Worm (Caenorhabditis elegans) whole organism, L4 larva: Measurements from ENCODE around the gene xbx-9.

ENCODE experiments used
- D1046.2 ChIP-seq: fragments of 200-800 bp; sonication (Bioruptor generic); IDR thresholded peaks from 2 replicates; pipeline ENCODE4 v1.3.6; 2022; ENCODE audit warnings: missing genetic modification characterization, missing compliant biosample characterization
- F10B5.3 ChIP-seq: sonication (generic microtip); optimal IDR thresholded peaks from 2 replicates; lab custom pipeline; 2016; ENCODE audit warnings: mild to moderate bottlenecking, missing genetic modification characterization, missing compliant biosample characterization
- F26F4.8 ChIP-seq: fragments of 200-800 bp; sonication (Bioruptor generic); conservative IDR thresholded peaks from 2 replicates; pipeline ENCODE4 v1.3.6; 2022; ENCODE audit warnings: missing genetic modification characterization, missing compliant biosample characterization
- F49E8.2 ChIP-seq: sonication (generic microtip); optimal IDR thresholded peaks from 2 replicates; lab custom pipeline; 2016; ENCODE audit warnings: missing compliant biosample characterization, mild to moderate bottlenecking, missing genetic modification characterization, borderline replicate concordance
- T20F7.1 ChIP-seq: fragments of 200-800 bp; sonication (Bioruptor generic); optimal IDR thresholded peaks from 2 replicates; lab custom pipeline; 2018; ENCODE audit warnings: mild to moderate bottlenecking, missing genetic modification characterization, missing compliant biosample characterization
- T26A8.4 ChIP-seq: fragments of 200-800 bp; sonication (Bioruptor generic); IDR thresholded peaks from 2 replicates; pipeline ENCODE4 v1.3.6; 2022; ENCODE audit warnings: missing genetic modification characterization, missing compliant biosample characterization
- Y105C5A.15 ChIP-seq: fragments of 200-800 bp; sonication (Bioruptor generic); IDR thresholded peaks from 2 replicates; pipeline ENCODE4 v1.3.6; 2022; ENCODE audit warnings: missing genetic modification characterization, missing compliant biosample characterization
- Y48G9A.11 ChIP-seq: fragments of 200-800 bp; sonication (Bioruptor generic); IDR thresholded peaks from 2 replicates; pipeline ENCODE4 v1.3.6; 2022; ENCODE audit warnings: missing genetic modification reagents, missing genetic modification characterization, missing compliant biosample characterization
- Y75B8A.6 ChIP-seq: fragments of 200-800 bp; sonication (Bioruptor generic); IDR thresholded peaks from 2 replicates; pipeline ENCODE4 v1.3.6; 2022; ENCODE audit warnings: missing genetic modification reagents, missing genetic modification characterization, missing compliant biosample characterization
- ZK337.2 ChIP-seq: fragments of 200-800 bp; sonication (Bioruptor generic); IDR thresholded peaks from 2 replicates; pipeline ENCODE4 v1.3.6; 2022; ENCODE audit warnings: missing genetic modification reagents, missing genetic modification characterization, missing compliant biosample characterization
- ZK546.5 ChIP-seq, 2 experiments: sonication (generic microtip); optimal IDR thresholded peaks; 2 replicates each; lab custom pipeline; 2017; ENCODE audit warnings: missing biosample characterization in 2 of 2, missing genetic modification characterization in 2 of 2
- aly-2 ChIP-seq: sonication (generic microtip); optimal IDR thresholded peaks from 2 replicates; lab custom pipeline; 2018; ENCODE audit warnings: missing biosample characterization, missing genetic modification characterization
- ceh-20 ChIP-seq: fragments of 200-800 bp; sonication (Bioruptor generic); IDR thresholded peaks from 2 replicates; pipeline ENCODE4 v1.3.6; 2022; ENCODE audit warnings: missing genetic modification reagents, missing genetic modification characterization, missing compliant biosample characterization
- ceh-28 ChIP-seq: fragments of 150-350 bp; optimal IDR thresholded peaks from 2 replicates; lab custom pipeline; 2014; ENCODE audit warnings: missing biosample characterization, missing genetic modification reagents, missing genetic modification characterization
- ceh-32 ChIP-seq: sonication (generic microtip); optimal IDR thresholded peaks from 2 replicates; lab custom pipeline; 2016; ENCODE audit warnings: mild to moderate bottlenecking, missing genetic modification characterization, missing compliant biosample characterization; ENCODE audit not compliant: poor library complexity
- ceh-62 ChIP-seq: sonication (generic microtip); optimal IDR thresholded peaks from 2 replicates; lab custom pipeline; 2017; ENCODE audit warnings: missing biosample characterization, missing genetic modification characterization
- ceh-82 ChIP-seq: sonication (generic microtip); optimal IDR thresholded peaks from 2 replicates; lab custom pipeline; 2017; ENCODE audit warnings: missing biosample characterization, missing genetic modification characterization
- cey-2 ChIP-seq: sonication (generic microtip); optimal IDR thresholded peaks from 3 replicates; lab custom pipeline; 2017; ENCODE audit warnings: missing genetic modification characterization, mild to moderate bottlenecking, missing compliant biosample characterization, antibody characterized with exemption, borderline replicate concordance; ENCODE audit not compliant: insufficient read depth
- daf-19 ChIP-seq: fragments of 200-800 bp; sonication (Bioruptor generic); conservative IDR thresholded peaks from 2 replicates; pipeline ENCODE4 v1.3.6; 2022; ENCODE audit warnings: missing genetic modification characterization, missing compliant biosample characterization
- daf-8 ChIP-seq: fragments of 200-800 bp; sonication (Bioruptor generic); IDR thresholded peaks from 2 replicates; pipeline ENCODE4 v1.3.6; 2022; ENCODE audit warnings: missing genetic modification characterization, missing compliant biosample characterization
- dmd-9 ChIP-seq: fragments of 200-800 bp; sonication (Bioruptor generic); IDR thresholded peaks from 2 replicates; pipeline ENCODE4 v1.3.6; 2022; ENCODE audit warnings: missing genetic modification reagents, missing genetic modification characterization, missing compliant biosample characterization
- duxl-1 ChIP-seq: sonication (generic microtip); optimal IDR thresholded peaks from 2 replicates; lab custom pipeline; 2016; ENCODE audit warnings: mild to moderate bottlenecking, missing genetic modification characterization, moderate library complexity, missing compliant biosample characterization; ENCODE audit not compliant: poor library complexity
- hif-1 ChIP-seq, 2 experiments: sonication (generic microtip); optimal IDR thresholded peaks; 2 replicates each; lab custom pipeline; 2016 to 2017; ENCODE audit warnings: missing compliant biosample characterization in 2 of 2, missing genetic modification characterization in 2 of 2, missing genetic modification reagents in 2 of 2, missing genotype in 2 of 2, mild to moderate bottlenecking in 1 of 2
- hlh-11 ChIP-seq: fragments of 200-800 bp; sonication (Bioruptor generic); optimal IDR thresholded peaks from 2 replicates; lab custom pipeline; 2018; ENCODE audit warnings: mild to moderate bottlenecking, missing genetic modification characterization, missing compliant biosample characterization
- jun-1 ChIP-seq: fragments of 150-350 bp; optimal IDR thresholded peaks from 2 replicates; lab custom pipeline; 2014; ENCODE audit warnings: missing biosample characterization, missing genetic modification reagents, missing genetic modification characterization
- lim-7 ChIP-seq: fragments of 200-800 bp; sonication (Bioruptor generic); IDR thresholded peaks from 2 replicates; pipeline ENCODE4 v1.3.6; 2022; ENCODE audit warnings: missing genetic modification characterization, missing compliant biosample characterization
- lin-1 ChIP-seq: fragments of 200-800 bp; sonication (Bioruptor generic); IDR thresholded peaks from 2 replicates; pipeline ENCODE4 v1.3.6; 2022; ENCODE audit warnings: missing genetic modification reagents, missing genetic modification characterization, missing compliant biosample characterization
- lin-13 ChIP-seq: fragments of 150-350 bp; optimal IDR thresholded peaks from 2 replicates; lab custom pipeline; 2014; ENCODE audit warnings: missing biosample characterization, missing genetic modification reagents, missing genetic modification characterization
- lin-15B ChIP-seq: fragments of 150-350 bp; sonication (generic microtip); optimal IDR thresholded peaks from 3 replicates; lab custom pipeline; 2014; ENCODE audit warnings: missing biosample characterization, missing genetic modification characterization
- lin-29 ChIP-seq: fragments of 200-800 bp; sonication (Bioruptor generic); IDR thresholded peaks from 2 replicates; pipeline ENCODE4 v1.3.6; 2022; ENCODE audit warnings: missing genetic modification reagents, missing genetic modification characterization, missing compliant biosample characterization
- lin-38 ChIP-seq: fragments of 200-800 bp; sonication (Bioruptor generic); IDR thresholded peaks from 2 replicates; pipeline ENCODE4 v1.3.6; 2022; ENCODE audit warnings: missing genetic modification reagents, missing genetic modification characterization, missing compliant biosample characterization
- lir-3 ChIP-seq: sonication (generic microtip); optimal IDR thresholded peaks from 2 replicates; lab custom pipeline; 2016; ENCODE audit warnings: mild to moderate bottlenecking, missing genetic modification characterization, missing compliant biosample characterization
- mdt-29 ChIP-seq: fragments of 200-800 bp; sonication (Bioruptor generic); IDR thresholded peaks from 2 replicates; pipeline ENCODE4 v1.3.6; 2022; ENCODE audit warnings: missing genetic modification reagents, missing genetic modification characterization, missing compliant biosample characterization
- mep-1 ChIP-seq: fragments of 150-350 bp; sonication (generic microtip); optimal IDR thresholded peaks from 3 replicates; lab custom pipeline; 2014; ENCODE audit warnings: missing biosample characterization, missing genetic modification characterization
- mxl-3 ChIP-seq: fragments of 200-800 bp; sonication (Bioruptor generic); optimal IDR thresholded peaks from 2 replicates; lab custom pipeline; 2018; ENCODE audit warnings: mild to moderate bottlenecking, missing genetic modification characterization, missing compliant biosample characterization
- nhr-10 ChIP-seq: fragments of 150-350 bp; optimal IDR thresholded peaks from 2 replicates; lab custom pipeline; 2014; ENCODE audit warnings: missing biosample characterization, missing genetic modification characterization
- nhr-102 ChIP-seq: sonication (generic microtip); optimal IDR thresholded peaks from 2 replicates; lab custom pipeline; 2016; ENCODE audit warnings: mild to moderate bottlenecking, missing genetic modification characterization, moderate library complexity, missing compliant biosample characterization
- nhr-11 ChIP-seq: fragments of 150-350 bp; optimal IDR thresholded peaks from 2 replicates; lab custom pipeline; 2014; ENCODE audit warnings: missing biosample characterization, missing genetic modification characterization
- nhr-237 ChIP-seq: sonication (generic microtip); optimal IDR thresholded peaks from 2 replicates; lab custom pipeline; 2017; ENCODE audit warnings: missing biosample characterization, missing genetic modification characterization
- nhr-6 ChIP-seq: fragments of 150-350 bp; optimal IDR thresholded peaks from 2 replicates; lab custom pipeline; 2014; ENCODE audit warnings: missing biosample characterization, missing genetic modification characterization
- nhr-77 ChIP-seq: fragments of 150-350 bp; optimal IDR thresholded peaks from 2 replicates; lab custom pipeline; 2014; ENCODE audit warnings: missing biosample characterization, missing genetic modification characterization
- saeg-2 ChIP-seq: fragments of 200-800 bp; sonication (Bioruptor generic); IDR thresholded peaks from 2 replicates; pipeline ENCODE4 v1.3.6; 2022; ENCODE audit warnings: missing genetic modification reagents, missing genetic modification characterization, missing compliant biosample characterization
- skn-1 ChIP-seq: fragments of 150-350 bp; optimal IDR thresholded peaks from 2 replicates; lab custom pipeline; 2014; ENCODE audit warnings: missing biosample characterization, missing genetic modification characterization
- snpc-1.2 ChIP-seq: fragments of 200-800 bp; sonication (Bioruptor generic); IDR thresholded peaks from 2 replicates; pipeline ENCODE4 v1.3.6; 2022; ENCODE audit warnings: missing genetic modification reagents, missing genetic modification characterization, missing compliant biosample characterization
- spr-3 ChIP-seq: fragments of 200-800 bp; sonication (Bioruptor generic); optimal IDR thresholded peaks from 2 replicates; lab custom pipeline; 2018; ENCODE audit warnings: mild to moderate bottlenecking, missing genetic modification characterization, missing compliant biosample characterization
- tag-97 ChIP-seq: fragments of 200-800 bp; sonication (Bioruptor generic); IDR thresholded peaks from 2 replicates; pipeline ENCODE4 v1.3.6; 2022; ENCODE audit warnings: missing genetic modification characterization, missing compliant biosample characterization
- unc-39 ChIP-seq: sonication (generic microtip); optimal IDR thresholded peaks from 2 replicates; lab custom pipeline; 2017; ENCODE audit warnings: missing biosample characterization, missing genetic modification characterization
- unc-62 ChIP-seq, 3 experiments: fragments of 150-350 bp in 1 of 3; sonication (generic microtip); optimal IDR thresholded peaks in 2 of 3; peaks in 1 of 3; 1 replicate in 1 of 3; 2 replicates in 2 of 3; lab custom pipeline; 2014 to 2017; ENCODE audit warnings: missing biosample characterization in 3 of 3, missing genetic modification characterization in 3 of 3, missing genetic modification reagents in 3 of 3, missing genotype in 1 of 3
- vab-7 ChIP-seq: fragments of 200-800 bp; sonication (Bioruptor generic); IDR thresholded peaks from 2 replicates; pipeline ENCODE4 v1.3.6; 2022; ENCODE audit warnings: missing genetic modification reagents, missing genetic modification characterization, missing compliant biosample characterization
- zip-11 ChIP-seq: fragments of 200-800 bp; sonication (Bioruptor generic); IDR thresholded peaks from 2 replicates; pipeline ENCODE4 v1.3.6; 2022; ENCODE audit warnings: missing genetic modification characterization, missing compliant biosample characterization
- ztf-7 ChIP-seq: fragments of 150-350 bp; optimal IDR thresholded peaks from 2 replicates; lab custom pipeline; 2014; ENCODE audit warnings: missing biosample characterization, missing genetic modification characterization

xbx-9 gene

DNA sequence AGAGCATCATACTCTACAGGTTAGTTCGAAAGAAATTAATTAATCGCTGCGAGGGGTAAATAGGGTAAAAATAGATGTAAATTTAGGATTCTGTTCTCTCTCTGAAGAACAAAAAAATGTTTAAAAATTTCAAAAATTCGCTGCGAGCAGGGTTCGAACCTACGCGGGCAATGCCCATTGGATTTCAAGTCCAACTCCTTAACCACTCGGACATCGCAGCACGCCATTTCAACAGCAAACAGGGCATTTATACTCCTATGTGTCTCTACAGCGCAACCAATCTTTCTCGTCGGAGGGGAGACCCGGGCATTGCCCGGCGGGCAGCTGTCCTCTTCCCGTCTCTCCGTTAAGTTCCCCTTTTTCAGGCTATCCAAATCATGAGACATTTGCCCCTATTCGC is 46.2 kb downstream of the xbx-9 start (continued):
- no peak for TF ChIP-seq nhr-102 (tag; lab: Kevin White, UChicago)
- no peak for TF ChIP-seq ceh-28 (tag; lab: Kevin White, UChicago)
- TF ChIP-seq nhr-77 = no peak
- TF ChIP-seq nhr-10 (tag; lab: Kevin White, UChicago) = no peak
- no peak for TF ChIP-seq lin-38 (GFP tag; lab: Robert Waterston, UW)
- peak; percentile 67 for TF ChIP-seq lin-29 (GFP tag; lab: Robert Waterston, UW)
- TF ChIP-seq ceh-20 (GFP tag; lab: Robert Waterston, UW) = 0 out of 2 replicates have a peak, but pooled peaks have one; percentile 47
- TF ChIP-seq lir-3 (tag; lab: Kevin White, UChicago) = peak; percentile 66
- no peak for TF ChIP-seq ceh-32 (tag; lab: Kevin White, UChicago)
- TF ChIP-seq tag-97 (GFP tag; lab: Robert Waterston, UW) = no peak
- no peak for TF ChIP-seq jun-1 (tag; lab: Kevin White, UChicago)
- TF ChIP-seq nhr-6 (tag; lab: Kevin White, UChicago) = peak; percentile 73
- no peak for TF ChIP-seq unc-39 (tag; lab: Kevin White, UChicago)
- peak; percentile 55; the same call in 1 of the 2 replicates for TF ChIP-seq Y75B8A.6
- no peak for TF ChIP-seq T26A8.4 (GFP tag; lab: Robert Waterston, UW)
- peak; percentile 97 for TF ChIP-seq lim-7 (GFP tag; lab: Robert Waterston, UW)
- TF ChIP-seq nhr-11 (tag; lab: Kevin White, UChicago) = no peak
- no peak for TF ChIP-seq nhr-237 (tag; lab: Kevin White, UChicago)
- TF ChIP-seq D1046.2 (GFP tag; lab: Robert Waterston, UW) = peak; percentile 87
- peak; percentile 85 for TF ChIP-seq Y48G9A.11 (GFP tag; lab: Robert Waterston, UW)
- peak in 1 of 2 experiments; percentile 43 for TF ChIP-seq hif-1 (tag; optimal IDR thresholded peaks at IDR 0.05; lab: Kevin White, UChicago)
- 0 out of 2 replicates have a peak, but pooled peaks have one; percentile 21 for TF ChIP-seq saeg-2 (GFP tag; lab: Robert Waterston, UW)
- TF ChIP-seq F49E8.2 (tag; lab: Kevin White, UChicago) = no peak
- no peak for TF ChIP-seq lin-15B
- no peak for TF ChIP-seq cey-2
- no peak for TF ChIP-seq ceh-82 (tag; lab: Kevin White, UChicago)
- no peak for TF ChIP-seq ceh-62 (tag; lab: Kevin White, UChicago)
- peak; percentile 75 for TF ChIP-seq zip-11 (GFP tag; lab: Robert Waterston, UW)
- no peak for TF ChIP-seq lin-13
- TF ChIP-seq ZK337.2 (GFP tag; lab: Robert Waterston, UW) = no peak
- no peak for TF ChIP-seq vab-7 (GFP tag; lab: Robert Waterston, UW)
- no peak for TF ChIP-seq mep-1 (tag; lab: Kevin White, UChicago)
- peak; percentile 78 for TF ChIP-seq dmd-9 (GFP tag; lab: Robert Waterston, UW)
- TF ChIP-seq Y105C5A.15 (GFP tag; lab: Robert Waterston, UW) = peak; percentile 92
- peak; percentile 72 for TF ChIP-seq spr-3 (GFP tag; lab: Kevin White, UChicago)
- TF ChIP-seq lin-1 (GFP tag; lab: Robert Waterston, UW) = peak; percentile 86
- TF ChIP-seq hlh-11 (tag; lab: Kevin White, UChicago) = peak; percentile 56
- TF ChIP-seq snpc-1.2 = no peak; the same call in none of the 2 replicates
- peak; percentile 45 for TF ChIP-seq F10B5.3 (tag; lab: Kevin White, UChicago)
- peak; percentile 70 for TF ChIP-seq mxl-3 (GFP tag; lab: Kevin White, UChicago)
- no peak for TF ChIP-seq ztf-7 (tag; lab: Kevin White, UChicago)
- 0 out of 2 replicates have a peak, but pooled peaks have one; percentile 38 for TF ChIP-seq daf-8 (GFP tag; lab: Robert Waterston, UW)
- TF ChIP-seq T20F7.1 (GFP tag; lab: Kevin White, UChicago) = no peak
- TF ChIP-seq skn-1 = no peak
- TF ChIP-seq daf-19 (GFP tag; lab: Robert Waterston, UW) = peak; percentile 77
- TF ChIP-seq ZK546.5 (tag; optimal IDR thresholded peaks at IDR 0.05; lab: Kevin White, UChicago) = no peak
- peak; percentile 75; the same call in 1 of the 2 replicates for TF ChIP-seq F26F4.8 (GFP tag; lab: Robert Waterston, UW)
- TF ChIP-seq unc-62 (GFP tag; optimal IDR thresholded peaks at IDR 0.05 in 1 of 2; lab: Kevin White, UChicago) = peak in 1 of 2 experiments; percentile 80
- TF ChIP-seq unc-62 (tag; optimal IDR thresholded peaks at IDR 0.05; lab: Kevin White, UChicago) = no peak
- peak; percentile 14 for TF ChIP-seq duxl-1
- no peak for TF ChIP-seq aly-2
- TF ChIP-seq mdt-29 (GFP tag; lab: Robert Waterston, UW) = 0 out of 2 replicates have a peak, but pooled peaks have one; percentile 47
